Worm (Caenorhabditis elegans) whole organism, late embryonic: ENCODE data around the gene pqn-13.
A peak's percentile ranks its signal among the peaks of the same experiment; 100 is the strongest.

Experiments used
- C08G9.2 ChIP-seq: sonication (generic microtip); optimal IDR thresholded peaks from 2 replicates; lab custom pipeline; 2016; ENCODE audit warnings: mild to moderate bottlenecking, missing genetic modification characterization, moderate library complexity, missing compliant biosample characterization
- C38D4.7 ChIP-seq: fragments of 200-800 bp; sonication (Bioruptor generic); optimal IDR thresholded peaks from 2 replicates; lab custom pipeline; 2018; ENCODE audit warnings: mild to moderate bottlenecking, missing genetic modification characterization, moderate library complexity, missing compliant biosample characterization
- F13H6.1 ChIP-seq: sonication (generic microtip); optimal IDR thresholded peaks from 2 replicates; lab custom pipeline; 2016; ENCODE audit warnings: missing genetic modification characterization, missing compliant biosample characterization
- K09A11.1 ChIP-seq: sonication (generic microtip); optimal IDR thresholded peaks from 2 replicates; lab custom pipeline; 2017; ENCODE audit warnings: antibody characterized with exemption, mild to moderate bottlenecking, missing genetic modification characterization, missing compliant biosample characterization; ENCODE audit not compliant: insufficient read depth
- ahr-1 ChIP-seq: sonication (generic microtip); optimal IDR thresholded peaks from 2 replicates; lab custom pipeline; 2016; ENCODE audit warnings: missing genetic modification characterization, missing compliant biosample characterization
- ama-1 ChIP-seq: fragments of 150-350 bp; optimal IDR thresholded peaks from 2 replicates; lab custom pipeline; 2014
- ceh-14 ChIP-seq: sonication (generic microtip); optimal IDR thresholded peaks from 2 replicates; lab custom pipeline; 2016; ENCODE audit warnings: missing genotype, missing genetic modification characterization, missing compliant biosample characterization
- ceh-18 ChIP-seq: sonication (generic microtip); optimal IDR thresholded peaks from 2 replicates; lab custom pipeline; 2016; ENCODE audit warnings: missing genetic modification characterization, missing compliant biosample characterization
- ceh-30 ChIP-seq: fragments of 150-350 bp; optimal IDR thresholded peaks from 2 replicates; lab custom pipeline; 2014; ENCODE audit warnings: missing biosample characterization, missing genetic modification characterization
- ceh-34 ChIP-seq: sonication (generic microtip); optimal IDR thresholded peaks from 2 replicates; lab custom pipeline; 2016; ENCODE audit warnings: mild to moderate bottlenecking, missing genetic modification characterization, missing compliant biosample characterization
- ceh-6 ChIP-seq: fragments of 200-800 bp; sonication (Bioruptor generic); optimal IDR thresholded peaks from 2 replicates; lab custom pipeline; 2018; ENCODE audit warnings: mild to moderate bottlenecking, missing genetic modification characterization, missing compliant biosample characterization
- ceh-9 ChIP-seq: sonication (generic microtip); optimal IDR thresholded peaks from 2 replicates; lab custom pipeline; 2016; ENCODE audit warnings: mild to moderate bottlenecking, missing genetic modification characterization, inconsistent platforms, missing compliant biosample characterization
- dmd-4 ChIP-seq: sonication (generic microtip); optimal IDR thresholded peaks from 2 replicates; lab custom pipeline; 2016; ENCODE audit warnings: borderline replicate concordance, missing genetic modification characterization, missing compliant biosample characterization
- elt-2 ChIP-seq: sonication (generic microtip); optimal IDR thresholded peaks from 2 replicates; lab custom pipeline; 2016; ENCODE audit warnings: missing genetic modification reagents, missing genetic modification characterization, missing compliant biosample characterization
- elt-4 ChIP-seq: sonication (generic microtip); optimal IDR thresholded peaks from 2 replicates; lab custom pipeline; 2016; ENCODE audit warnings: missing genetic modification characterization, missing compliant biosample characterization
- fax-1 ChIP-seq: sonication (generic microtip); optimal IDR thresholded peaks from 2 replicates; lab custom pipeline; 2016; ENCODE audit warnings: missing genotype, missing genetic modification characterization, missing compliant biosample characterization
- gmeb-2 ChIP-seq: sonication (generic microtip); optimal IDR thresholded peaks from 2 replicates; lab custom pipeline; 2016; ENCODE audit warnings: missing genetic modification characterization, inconsistent platforms, missing compliant biosample characterization
- hlh-30 ChIP-seq: sonication (generic microtip); optimal IDR thresholded peaks from 2 replicates; lab custom pipeline; 2017; ENCODE audit warnings: antibody characterized with exemption, missing genetic modification characterization, missing compliant biosample characterization; ENCODE audit not compliant: insufficient read depth
- hlh-6 ChIP-seq: sonication (generic microtip); optimal IDR thresholded peaks from 2 replicates; lab custom pipeline; 2016; ENCODE audit warnings: missing genotype, missing genetic modification characterization, missing compliant biosample characterization
- hlh-8 ChIP-seq: sonication (generic microtip); optimal IDR thresholded peaks from 2 replicates; lab custom pipeline; 2016; ENCODE audit warnings: missing genotype, missing genetic modification characterization, missing compliant biosample characterization
- lin-11 ChIP-seq: fragments of 200-800 bp; sonication (Bioruptor generic); optimal IDR thresholded peaks from 2 replicates; lab custom pipeline; 2018; ENCODE audit warnings: mild to moderate bottlenecking, missing genetic modification characterization, missing compliant biosample characterization
- nfya-1 ChIP-seq: sonication (generic microtip); optimal IDR thresholded peaks from 2 replicates; lab custom pipeline; 2017; ENCODE audit warnings: missing genetic modification characterization, mild to moderate bottlenecking, missing compliant biosample characterization, antibody characterized with exemption, moderate library complexity
- nhr-232 ChIP-seq: sonication (generic microtip); optimal IDR thresholded peaks from 2 replicates; lab custom pipeline; 2016; ENCODE audit warnings: missing genetic modification characterization, missing compliant biosample characterization
- pat-9 ChIP-seq: fragments of 200-800 bp; sonication (Bioruptor generic); optimal IDR thresholded peaks from 2 replicates; lab custom pipeline; 2018; ENCODE audit warnings: mild to moderate bottlenecking, missing genetic modification characterization, moderate library complexity, missing compliant biosample characterization
- pha-4 ChIP-seq: fragments of 150-350 bp; optimal IDR thresholded peaks from 2 replicates; lab custom pipeline; 2018; ENCODE audit warnings: missing biosample characterization, missing genetic modification reagents, missing genetic modification characterization
- pqm-1 ChIP-seq: sonication (generic microtip); optimal IDR thresholded peaks from 2 replicates; lab custom pipeline; 2016; ENCODE audit warnings: missing genetic modification characterization, missing compliant biosample characterization
- rnt-1 ChIP-seq: sonication (generic microtip); optimal IDR thresholded peaks from 2 replicates; lab custom pipeline; 2016; ENCODE audit warnings: missing genetic modification characterization, missing compliant biosample characterization
- sox-4 ChIP-seq: sonication (generic microtip); optimal IDR thresholded peaks from 2 replicates; lab custom pipeline; 2017; ENCODE audit warnings: mild to moderate bottlenecking, missing genetic modification characterization, inconsistent platforms, missing compliant biosample characterization
- syd-9 ChIP-seq: sonication (generic microtip); optimal IDR thresholded peaks from 2 replicates; lab custom pipeline; 2016; ENCODE audit warnings: mild to moderate bottlenecking, missing genetic modification characterization, moderate library complexity, missing compliant biosample characterization
- tbx-2 ChIP-seq: sonication (generic microtip); optimal IDR thresholded peaks from 2 replicates; lab custom pipeline; 2016; ENCODE audit warnings: missing genetic modification characterization, missing compliant biosample characterization
- unc-3 ChIP-seq, 2 experiments: fragments of 200-800 bp in 1 of 2; sonication (Bioruptor generic) in 1 of 2; sonication (generic microtip) in 1 of 2; conservative IDR thresholded peaks in 1 of 2; optimal IDR thresholded peaks in 1 of 2; 2 replicates each; pipeline versions ENCODE4 v1.3.6 to Lab custom; 2016 to 2022; ENCODE audit warnings: missing compliant biosample characterization in 2 of 2, missing genetic modification characterization in 2 of 2, missing genetic modification reagents in 1 of 2
- unc-55 ChIP-seq: sonication (generic microtip); optimal IDR thresholded peaks from 2 replicates; lab custom pipeline; 2017; ENCODE audit warnings: missing biosample characterization, missing genetic modification reagents, missing genetic modification characterization
- unc-86 ChIP-seq: sonication (generic microtip); optimal IDR thresholded peaks from 2 replicates; lab custom pipeline; 2016; ENCODE audit warnings: missing genetic modification characterization, missing compliant biosample characterization
- zip-5 ChIP-seq: sonication (generic microtip); optimal IDR thresholded peaks from 2 replicates; lab custom pipeline; 2016; ENCODE audit warnings: missing genetic modification characterization, missing compliant biosample characterization

pqn-13 gene

ce11 chrV:5660604-5661209 is 15.2 kb downstream of the pqn-13 start, which contains the start of the genes mut-14 and C14C11.2:
TSS of gene mut-14 (minus strand) at chrV:5660704.
TSS of gene C14C11.2 (plus strand) at chrV:5661159.
- TF ChIP-seq dmd-4 (tag; lab: Kevin White, UChicago) = no peak
- no peak for TF ChIP-seq elt-4 (tag; lab: Kevin White, UChicago)
- TF ChIP-seq ahr-1 (tag; lab: Kevin White, UChicago) = no peak

DNA sequence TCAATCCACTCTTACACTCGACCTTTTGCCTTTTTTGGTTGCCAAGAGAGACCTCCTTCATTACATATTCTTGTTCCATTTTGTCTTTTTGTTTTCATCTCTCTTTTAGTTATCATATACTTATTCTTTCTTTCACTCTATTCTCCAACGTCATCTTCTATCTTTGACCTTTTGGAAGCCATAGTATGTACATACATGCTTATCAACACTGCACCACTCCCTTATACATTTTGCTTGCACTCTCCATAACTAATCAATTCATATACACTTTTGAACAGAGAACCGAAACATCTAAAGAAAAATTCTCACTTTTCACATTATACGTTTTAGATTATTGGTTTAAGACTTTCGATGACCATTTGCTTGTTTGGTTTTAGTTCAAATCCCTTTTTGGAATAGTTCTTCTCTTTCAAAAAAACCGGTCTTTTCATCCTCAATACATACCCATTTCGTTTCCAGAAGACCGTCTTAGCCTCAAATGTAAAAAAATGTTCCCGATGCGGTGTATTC is 21.9 kb downstream of the pqn-13 start, which contains the start of gene hex-2:
TSS of gene hex-2 (plus strand) at position 460 of the 510 bp plus-strand sequence.
- TF ChIP-seq ceh-6 = no peak
- TF ChIP-seq unc-55 = no peak
- TF ChIP-seq unc-86 (tag; lab: Kevin White, UChicago) = no peak
- TF ChIP-seq pha-4 (tag; lab: Kevin White, UChicago) = no peak
- TF ChIP-seq elt-2 = peak; percentile 17

- TF ChIP-seq ahr-1 (tag; lab: Kevin White, UChicago) (no peak), unc-3 (GFP tag; conservative IDR thresholded peaks at IDR 0.05; lab: Robert Waterston, UW) (no peak), unc-3 (tag; optimal IDR thresholded peaks at IDR 0.05; lab: Kevin White, UChicago) (no peak), hlh-30 (peak; percentile 19), hlh-6 (tag; lab: Kevin White, UChicago) (no peak)
Measured at ce11 chrV:5651905-5652304, 24.0 kb downstream of the pqn-13 start.

DNA sequence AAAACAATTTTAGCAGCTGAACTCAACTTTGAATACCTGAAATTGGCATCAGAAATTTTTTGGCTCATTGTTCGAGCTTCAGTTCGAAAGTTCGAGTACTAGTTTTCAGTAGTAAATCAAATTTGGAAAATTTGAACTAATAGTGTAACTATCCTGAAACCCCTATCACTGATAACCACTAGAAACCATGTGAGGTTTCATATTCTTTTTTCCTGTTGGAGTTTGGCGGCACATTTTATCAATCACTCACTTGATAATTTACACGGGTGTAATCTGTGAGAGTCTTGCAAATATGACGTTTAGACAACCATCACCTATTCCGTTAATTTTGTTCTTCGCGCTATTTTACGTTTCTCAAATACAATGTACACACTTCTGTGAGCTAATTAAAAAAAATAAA is 28.6 kb downstream of the pqn-13 start, which contains the start of gene C14C11.4:
TSS of gene C14C11.4 (plus strand) at position 252 of the 400 bp plus-strand sequence.
- TF ChIP-seq ama-1 = no peak
- no peak for TF ChIP-seq ceh-6
- no peak for TF ChIP-seq hlh-8 (tag; lab: Kevin White, UChicago)
- no peak for TF ChIP-seq elt-4 (tag; lab: Kevin White, UChicago)
- no peak for TF ChIP-seq ceh-30 (tag; lab: Kevin White, UChicago)
- no peak for TF ChIP-seq F13H6.1 (tag; lab: Kevin White, UChicago)
- TF ChIP-seq ceh-14 (tag; lab: Kevin White, UChicago) = no peak
- no peak for TF ChIP-seq tbx-2
- TF ChIP-seq C08G9.2 = no peak
- no peak for TF ChIP-seq nfya-1 (tag; lab: Kevin White, UChicago)
- no peak for TF ChIP-seq unc-3 (GFP tag; conservative IDR thresholded peaks at IDR 0.05; lab: Robert Waterston, UW)
- TF ChIP-seq unc-3 (tag; optimal IDR thresholded peaks at IDR 0.05; lab: Kevin White, UChicago) = no peak
- TF ChIP-seq gmeb-2 = no peak
- TF ChIP-seq ceh-18 (tag; lab: Kevin White, UChicago) = no peak
- TF ChIP-seq lin-11 = no peak
- TF ChIP-seq ceh-9 (tag; lab: Kevin White, UChicago) = no peak
- no peak for TF ChIP-seq K09A11.1 (tag; lab: Kevin White, UChicago)

DNA sequence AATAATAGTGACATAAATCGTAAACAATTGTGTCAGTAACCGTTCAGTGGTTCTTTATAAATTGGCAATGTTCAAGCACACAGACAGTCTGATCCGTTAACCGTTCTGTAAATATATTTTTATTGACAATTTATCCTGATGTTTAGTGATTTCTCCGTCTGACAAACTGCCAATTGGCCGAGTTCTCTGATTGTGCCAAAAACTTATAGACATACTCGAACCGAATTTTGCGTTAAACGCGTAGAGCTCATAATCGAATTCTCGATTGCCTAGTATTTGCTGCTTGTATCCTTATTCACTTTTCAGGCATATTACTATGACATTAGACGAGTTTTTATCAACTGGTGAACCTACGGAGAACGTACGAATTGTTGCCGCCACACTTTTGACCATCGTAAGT is 31.7 kb downstream of the pqn-13 start, which contains the start of gene srx-117:
TSS of gene srx-117 (plus strand) at position 301 of the 400 bp plus-strand sequence.
- TF ChIP-seq ceh-34 (tag; lab: Kevin White, UChicago) (no peak), nhr-232 (no peak), syd-9 (tag; lab: Kevin White, UChicago) (no peak), pqm-1 (tag; lab: Kevin White, UChicago) (no peak), C38D4.7 (GFP tag; lab: Kevin White, UChicago) (no peak), ceh-18 (tag; lab: Kevin White, UChicago) (no peak), rnt-1 (no peak), elt-4 (tag; lab: Kevin White, UChicago) (no peak), fax-1 (no peak), zip-5 (no peak), ceh-9 (tag; lab: Kevin White, UChicago) (no peak), ahr-1 (tag; lab: Kevin White, UChicago) (no peak), sox-4 (tag; lab: Kevin White, UChicago) (no peak), pat-9 (tag; lab: Kevin White, UChicago) (no peak)
